Fruit fly (Drosophila melanogaster): ENCODE results near the gene Neb-cGP.

Gene Neb-cGP

DNA sequence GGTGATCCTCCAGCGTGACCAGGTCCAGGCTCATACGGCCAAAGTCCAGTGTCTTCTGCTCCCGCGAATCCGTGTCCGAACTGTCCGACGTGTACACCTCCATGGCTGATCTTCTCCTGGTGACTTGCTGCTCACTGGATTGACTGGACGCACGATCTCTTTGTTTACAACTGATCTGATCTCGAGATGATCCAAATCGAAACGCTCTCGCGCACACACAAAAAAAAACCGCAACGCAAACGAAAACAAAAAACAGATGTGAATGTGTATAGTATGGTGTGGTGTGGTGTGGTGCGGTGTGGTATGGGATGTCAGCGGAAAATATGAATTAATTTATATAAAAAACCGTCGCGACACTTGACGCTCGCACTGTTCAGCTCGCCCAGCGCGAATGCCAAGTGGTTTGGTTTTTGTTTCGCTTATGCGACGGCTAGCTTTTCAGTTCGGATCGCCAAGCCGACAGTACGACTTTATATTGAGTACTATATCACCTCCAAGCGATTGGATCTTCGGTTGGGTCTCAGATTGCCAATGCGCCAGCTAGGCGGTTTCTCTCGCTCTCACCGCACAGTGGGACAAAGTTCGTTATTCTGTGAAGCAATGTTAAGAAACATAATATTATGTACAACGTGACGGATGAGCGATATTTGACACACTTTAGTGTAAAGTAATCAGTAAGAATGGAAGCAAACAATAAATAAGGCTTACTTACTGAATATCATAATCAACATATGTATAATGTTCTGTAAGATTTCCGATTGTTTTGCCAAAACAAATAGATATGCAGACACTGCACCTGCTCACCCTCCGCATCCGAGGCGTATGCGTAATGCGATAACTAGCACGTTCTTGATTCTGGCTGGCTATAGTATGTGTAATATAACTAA lies 25.9 kb downstream of the Neb-cGP start (continued):
- TF ChIP-seq CG31365 (tag; optimal IDR thresholded peaks at IDR 0.05) (peak; percentile 42), CG17802 (tag; optimal IDR thresholded peaks at IDR 0.05) (no peak), tap (tag; optimal IDR thresholded peaks at IDR 0.05) (peak; percentile 46), CG13624 (GFP tag; optimal IDR thresholded peaks at IDR 0.05) (peak; percentile 53), CG17568 (GFP tag; optimal IDR thresholded peaks at IDR 0.05) (peak; percentile 46), MBD-R2 (GFP tag; IDR thresholded peaks at IDR 0.05) (peak; percentile 43; the same call in 1 of the 2 replicates), zen2 (GFP tag; IDR thresholded peaks at IDR 0.05; ENCODE audit: partially characterized antibody) (no peak), Xrp1 (GFP tag; IDR thresholded peaks at IDR 0.05) (peak; percentile 52; the same call in 1 of the 2 replicates), NK7.1 (GFP tag; optimal IDR thresholded peaks at IDR 0.05) (peak; percentile 12), ase (GFP tag; IDR thresholded peaks at IDR 0.05) (0 out of 3 replicates have a peak, but pooled peaks have one; percentile 16), CG5180 (GFP tag; optimal IDR thresholded peaks at IDR 0.05) (no peak), CG4707 (GFP tag; optimal IDR thresholded peaks at IDR 0.05) (no peak), peb (GFP tag; IDR thresholded peaks at IDR 0.05) (no peak), pnt (GFP tag; optimal IDR thresholded peaks at IDR 0.05) (peak; percentile 7), br (optimal IDR thresholded peaks at IDR 0.05) (no peak), tx (GFP tag; optimal IDR thresholded peaks at IDR 0.05) (peak; percentile 17), jumu (GFP tag; optimal IDR thresholded peaks at IDR 0.05) (peak; percentile 27), Sox102F (GFP tag; optimal IDR thresholded peaks at IDR 0.05) (peak; percentile 58), CG6683 (GFP tag; optimal IDR thresholded peaks at IDR 0.05) (peak; percentile 21), run (tag; optimal IDR thresholded peaks at IDR 0.05) (no peak), CG32532 (GFP tag; IDR thresholded peaks at IDR 0.05) (peak; percentile 72), CG7556 (GFP tag; optimal IDR thresholded peaks at IDR 0.05) (peak; percentile 72), ttk (GFP tag; IDR thresholded peaks at IDR 0.05) (no peak), CG10543 (GFP tag; optimal IDR thresholded peaks at IDR 0.05) (peak; percentile 71), CG13296 (GFP tag; optimal IDR thresholded peaks at IDR 0.05) (peak; percentile 73), CG4854 (GFP tag; optimal IDR thresholded peaks at IDR 0.05) (peak; percentile 11), CG13123 (GFP tag; optimal IDR thresholded peaks at IDR 0.05) (no peak), D (optimal IDR thresholded peaks at IDR 0.05) (no peak), D (GFP tag; optimal IDR thresholded peaks at IDR 0.05) (no peak), grau (tag; optimal IDR thresholded peaks at IDR 0.05) (peak; percentile 74), hkb (optimal IDR thresholded peaks at IDR 0.05) (no peak), hkb (GFP tag; IDR thresholded peaks at IDR 0.05) (peak; percentile 47; the same call in 1 of the 2 replicates), CG31224 (GFP tag; IDR thresholded peaks at IDR 0.05) (0 out of 2 replicates have a peak, but pooled peaks have one; percentile 35), D19A (tag; optimal IDR thresholded peaks at IDR 0.05) (peak; percentile 18), CG2199 (GFP tag; IDR thresholded peaks at IDR 0.05) (no peak), Fer2 (tag; optimal IDR thresholded peaks at IDR 0.05) (peak; percentile 25), CG5245 (GFP tag; optimal IDR thresholded peaks at IDR 0.05) (no peak), CG13424 (tag; optimal IDR thresholded peaks at IDR 0.05) (peak; percentile 65), Hr3 (GFP tag; optimal IDR thresholded peaks at IDR 0.05) (peak; percentile 22), Awh (GFP tag; IDR thresholded peaks at IDR 0.05) (no peak), CG17361 (GFP tag; IDR thresholded peaks at IDR 0.05) (peak; percentile 65), sob (GFP tag; IDR thresholded peaks at IDR 0.05) (peak; percentile 63), lab (GFP tag; optimal IDR thresholded peaks at IDR 0.05) (peak; percentile 85), lov (optimal IDR thresholded peaks at IDR 0.05) (no peak), lov (GFP tag; IDR thresholded peaks at IDR 0.05) (no peak), CG2120 (GFP tag; optimal IDR thresholded peaks at IDR 0.05) (peak; percentile 85), bsh (GFP tag; optimal IDR thresholded peaks at IDR 0.05) (peak; percentile 26 to 51), Deaf1 (tag; optimal IDR thresholded peaks at IDR 0.05) (peak; percentile 76), Bteb2 (GFP tag; optimal IDR thresholded peaks at IDR 0.05) (peak; percentile 22)
